Fruit fly (Drosophila melanogaster): ENCODE measurements around the gene abd-A.

abd-A gene

dm6 chr3R:16875501-16875900 is 45.7 kb upstream of the abd-A start (continued):
- TF ChIP-seq cg (GFP tag; optimal IDR thresholded peaks at IDR 0.05) (peak; percentile 2), p53 (GFP tag; optimal IDR thresholded peaks at IDR 0.05) (no peak), Asciz (GFP tag; optimal IDR thresholded peaks at IDR 0.05) (no peak), CG11560 (tag; IDR thresholded peaks at IDR 0.05) (no peak), lov (optimal IDR thresholded peaks at IDR 0.05) (no peak), lov (GFP tag; IDR thresholded peaks at IDR 0.05) (peak; percentile 54; the same call in 1 of the 3 replicates), CG7271 (tag; optimal IDR thresholded peaks at IDR 0.05) (no peak), Nf-YB (GFP tag; optimal IDR thresholded peaks at IDR 0.05) (peak; percentile 44), lola (GFP tag; optimal IDR thresholded peaks at IDR 0.05) (no peak), Doc2 (GFP tag; IDR thresholded peaks at IDR 0.05) (no peak), TFAM (GFP tag; optimal IDR thresholded peaks at IDR 0.05) (no peak), tin (GFP tag; optimal IDR thresholded peaks at IDR 0.05) (no peak)

dm6 chr3R:16872980-16873765 is 43.3 kb upstream of the abd-A start:
- TF ChIP-seq hth (optimal IDR thresholded peaks at IDR 0.05) (no peak), CG18599 (GFP tag; optimal IDR thresholded peaks at IDR 0.05) (no peak), Fer3 (tag; optimal IDR thresholded peaks at IDR 0.05) (no peak), chif (GFP tag; optimal IDR thresholded peaks at IDR 0.05) (no peak), corto (GFP tag; optimal IDR thresholded peaks at IDR 0.05) (no peak), bab2 (GFP tag; optimal IDR thresholded peaks at IDR 0.05) (no peak), CG31224 (GFP tag; IDR thresholded peaks at IDR 0.05) (no peak), hb (GFP tag; IDR thresholded peaks at IDR 0.05; ENCODE audit: partially characterized antibody) (no peak), dm (GFP tag; optimal IDR thresholded peaks at IDR 0.05) (no peak), Hr3 (GFP tag; optimal IDR thresholded peaks at IDR 0.05) (no peak), kni (GFP tag; optimal IDR thresholded peaks at IDR 0.05) (peak; percentile 46), CG1602 (GFP tag; optimal IDR thresholded peaks at IDR 0.05) (no peak), CG2120 (GFP tag; optimal IDR thresholded peaks at IDR 0.05) (peak; percentile 37), dmrt99B (tag; optimal IDR thresholded peaks at IDR 0.05) (peak; percentile 17), ci (GFP tag; IDR thresholded peaks at IDR 0.05) (no peak), ara (GFP tag; IDR thresholded peaks at IDR 0.05) (no peak), CG8944 (GFP tag; optimal IDR thresholded peaks at IDR 0.05) (no peak), Elba2 (GFP tag; optimal IDR thresholded peaks at IDR 0.05) (no peak), CG2712 (tag; optimal IDR thresholded peaks at IDR 0.05) (peak; percentile 16), unpg (GFP tag; optimal IDR thresholded peaks at IDR 0.05) (no peak), CG12299 (tag; optimal IDR thresholded peaks at IDR 0.05) (no peak), Six4 (GFP tag; optimal IDR thresholded peaks at IDR 0.05) (no peak), CG4854 (GFP tag; optimal IDR thresholded peaks at IDR 0.05) (no peak), CG12942 (GFP tag; optimal IDR thresholded peaks at IDR 0.05) (no peak), CG7839 (tag; optimal IDR thresholded peaks at IDR 0.05) (peak; percentile 36), pho (GFP tag; optimal IDR thresholded peaks at IDR 0.05) (no peak), dmrt11E (tag; optimal IDR thresholded peaks at IDR 0.05) (no peak), hbn (GFP tag; IDR thresholded peaks at IDR 0.05; ENCODE audit: partially characterized antibody) (no peak), Oli (tag; optimal IDR thresholded peaks at IDR 0.05) (peak; percentile 44), Meics (GFP tag; optimal IDR thresholded peaks at IDR 0.05) (peak; percentile 51), CHES-1-like (GFP tag; optimal IDR thresholded peaks at IDR 0.05) (no peak), Atf3 (GFP tag; optimal IDR thresholded peaks at IDR 0.05) (no peak), CG10209 (GFP tag; optimal IDR thresholded peaks at IDR 0.05) (peak; percentile 8), onecut (GFP tag; IDR thresholded peaks at IDR 0.05) (no peak), dan (GFP tag; IDR thresholded peaks at IDR 0.05) (no peak), B-H2 (GFP tag; optimal IDR thresholded peaks at IDR 0.05) (no peak), CG32767 (GFP tag; IDR thresholded peaks at IDR 0.05) (no peak)
